Fruit fly (Drosophila melanogaster): ENCODE data around the gene Top3beta.
A peak's percentile ranks its signal among the peaks of the same experiment; 100 is the strongest.

Gene Top3beta

dm6 chrX:6287842-6288241, at the start of gene Top3beta, which contains the start of gene wuho:
TSS of gene Top3beta (minus strand) at chrX:6287990.
TSS of gene wuho (plus strand) at chrX:6288100.
- TF ChIP-seq CG17801 (GFP tag; optimal IDR thresholded peaks at IDR 0.05; ENCODE audit: partially characterized antibody), result peak; percentile 71

- no peak for TF ChIP-seq CG17801 (GFP tag; optimal IDR thresholded peaks at IDR 0.05; ENCODE audit: partially characterized antibody)
Observed at dm6 chrX:6334945-6335344, 47.2 kb upstream of the Top3beta start.

DNA sequence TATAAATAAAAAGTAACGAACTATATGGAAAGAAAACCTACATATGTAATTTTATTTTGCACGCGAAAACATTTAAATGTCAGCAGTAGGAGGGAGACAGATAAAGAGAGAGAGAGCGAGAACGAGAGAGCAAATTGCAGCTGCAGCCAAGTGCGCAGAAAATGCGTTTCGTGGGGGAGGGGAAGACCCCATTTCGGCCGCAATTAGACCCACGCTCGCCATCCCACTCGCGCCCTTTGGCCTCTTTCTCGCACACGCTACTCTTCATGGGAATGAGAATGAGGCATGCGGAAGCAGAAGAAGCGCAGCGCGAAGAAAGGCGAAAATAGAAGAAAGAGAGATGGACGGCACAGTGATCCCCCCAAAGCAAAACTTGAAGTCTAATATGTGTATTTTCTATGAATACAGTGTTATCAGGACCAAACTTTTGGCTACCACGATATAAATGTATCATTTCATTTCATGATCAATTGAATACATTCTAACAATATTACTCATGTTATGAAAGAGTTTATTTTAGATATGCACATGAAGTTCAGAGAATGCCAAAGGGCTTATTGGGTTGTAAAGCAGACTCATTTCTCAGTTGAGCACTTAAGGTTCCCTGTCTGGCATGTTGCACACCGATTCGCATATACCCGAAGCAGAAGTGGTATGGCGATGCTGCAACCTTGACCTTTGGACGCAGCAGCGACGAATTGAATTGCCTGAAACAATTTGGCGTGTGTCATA, 45.4 kb upstream of the Top3beta start:
- TF ChIP-seq CG17801 (GFP tag; optimal IDR thresholded peaks at IDR 0.05; ENCODE audit: partially characterized antibody), result no peak

DNA sequence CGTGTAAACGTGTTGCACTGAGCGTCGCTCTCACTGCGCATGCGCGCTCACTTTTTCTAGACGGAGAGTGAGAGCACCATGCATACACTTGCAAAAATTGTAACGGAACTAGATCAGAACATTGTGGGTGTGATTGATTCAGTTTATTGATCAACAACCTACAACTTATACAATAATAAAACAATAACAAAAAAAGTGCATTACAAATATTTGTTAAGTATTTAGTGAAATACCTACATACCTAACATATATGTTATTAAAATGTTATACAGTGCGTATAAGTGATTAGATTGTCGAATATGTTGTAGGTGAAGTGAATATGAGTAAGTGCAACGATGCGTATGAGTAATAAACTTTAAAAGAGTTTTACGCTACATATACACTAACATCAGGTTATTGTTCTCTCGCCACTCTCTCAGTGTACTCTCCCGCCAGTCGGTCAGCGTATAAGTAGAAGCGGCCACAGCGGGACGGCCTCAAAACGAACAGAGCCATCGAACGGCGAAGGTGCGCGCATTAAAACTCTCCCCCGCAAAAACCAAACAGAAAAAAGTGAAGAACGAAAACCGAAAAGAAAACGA, 42.7 kb upstream of the Top3beta start, which contains the start of gene CG42240:
TSS of gene CG42240 (plus strand) at position 474 of the 581 bp plus-strand sequence.
- TF ChIP-seq CG17801 (GFP tag; optimal IDR thresholded peaks at IDR 0.05; ENCODE audit: partially characterized antibody), result peak; percentile 83

DNA sequence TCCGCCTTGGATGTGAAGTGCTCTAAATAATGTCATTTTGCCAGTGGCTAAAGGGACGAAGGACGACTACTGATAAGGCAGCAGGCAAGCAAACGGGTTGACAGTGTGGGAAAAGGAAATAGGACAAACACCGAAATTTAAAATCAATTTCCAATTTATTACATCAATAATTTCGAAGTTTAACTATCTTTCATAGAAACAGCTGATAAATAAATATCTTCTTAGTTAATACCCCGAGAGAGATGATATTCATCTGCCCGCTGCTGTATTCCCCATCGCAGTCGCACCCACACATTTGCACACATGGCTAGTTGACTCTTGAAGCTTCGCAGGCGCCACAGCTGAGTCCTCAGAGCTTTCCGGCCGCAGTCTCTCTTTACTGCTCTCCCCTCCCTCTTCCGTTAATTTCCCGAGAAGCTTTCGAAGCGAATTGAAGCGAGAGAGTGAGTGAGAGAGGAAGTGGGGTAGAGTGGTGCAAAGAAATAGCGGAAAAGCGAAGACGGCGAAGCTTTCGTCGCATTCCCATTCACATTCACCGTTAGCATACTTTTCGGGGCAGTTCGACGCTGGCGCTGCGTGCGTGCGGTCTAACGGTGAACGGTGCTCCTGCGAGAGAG, 29.2 kb upstream of the Top3beta start:
- TF ChIP-seq CG17801 (GFP tag; optimal IDR thresholded peaks at IDR 0.05; ENCODE audit: partially characterized antibody), result no peak

DNA sequence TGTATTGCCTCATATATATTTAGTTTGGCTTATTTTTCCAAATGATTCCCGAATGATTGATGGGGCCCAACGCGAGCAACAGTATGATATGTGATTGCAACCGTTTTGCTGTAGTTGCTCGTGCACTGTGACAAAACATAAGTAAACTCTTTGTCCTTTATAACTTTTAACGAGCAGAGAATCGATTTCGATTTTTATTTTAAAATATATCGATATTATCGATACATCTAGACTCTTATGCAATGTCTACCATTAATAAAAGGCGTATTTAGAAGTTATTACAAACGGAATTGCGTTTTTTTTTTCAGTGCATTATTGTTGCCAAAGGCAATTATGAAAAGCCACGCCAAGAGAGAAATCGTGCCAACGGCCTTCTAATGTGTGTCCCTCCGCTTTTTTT, 27.8 kb upstream of the Top3beta start:
- TF ChIP-seq CG17801 (GFP tag; optimal IDR thresholded peaks at IDR 0.05; ENCODE audit: partially characterized antibody), result no peak

- TF ChIP-seq CG17801 (GFP tag; optimal IDR thresholded peaks at IDR 0.05; ENCODE audit: partially characterized antibody), result no peak
Observed at dm6 chrX:6311516-6311915, 23.7 kb upstream of the Top3beta start.

DNA sequence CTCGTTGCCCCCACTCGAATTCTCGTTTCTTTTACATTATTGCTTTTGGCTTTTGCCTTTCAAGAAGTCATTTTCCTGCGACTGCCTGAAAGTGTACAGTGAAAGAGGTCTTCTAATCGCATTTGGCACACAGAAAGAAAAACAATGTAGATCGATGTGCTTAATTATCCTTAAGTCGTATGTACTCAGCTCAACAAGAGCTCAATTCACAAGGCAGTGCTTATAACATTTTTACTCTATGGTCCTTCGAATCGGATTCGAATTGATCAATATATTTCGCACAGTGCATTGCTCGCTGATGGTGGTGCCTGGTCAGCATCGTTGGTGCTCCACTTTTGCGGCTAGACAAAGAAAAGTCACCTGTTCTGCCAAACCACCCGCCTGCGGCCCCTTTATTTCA, 22.6 kb upstream of the Top3beta start:
- no peak for TF ChIP-seq CG17801 (GFP tag; optimal IDR thresholded peaks at IDR 0.05; ENCODE audit: partially characterized antibody)

- no peak for TF ChIP-seq CG17801 (GFP tag; optimal IDR thresholded peaks at IDR 0.05; ENCODE audit: partially characterized antibody)
Observed at dm6 chrX:6308852-6309251, 21.1 kb upstream of the Top3beta start, which contains the start of gene CG15894. TSS of gene CG15894 (plus strand) at chrX:6309212.

- TF ChIP-seq CG17801 (GFP tag; optimal IDR thresholded peaks at IDR 0.05; ENCODE audit: partially characterized antibody), result no peak
Observed at dm6 chrX:6305317-6305716, 17.5 kb upstream of the Top3beta start.

DNA sequence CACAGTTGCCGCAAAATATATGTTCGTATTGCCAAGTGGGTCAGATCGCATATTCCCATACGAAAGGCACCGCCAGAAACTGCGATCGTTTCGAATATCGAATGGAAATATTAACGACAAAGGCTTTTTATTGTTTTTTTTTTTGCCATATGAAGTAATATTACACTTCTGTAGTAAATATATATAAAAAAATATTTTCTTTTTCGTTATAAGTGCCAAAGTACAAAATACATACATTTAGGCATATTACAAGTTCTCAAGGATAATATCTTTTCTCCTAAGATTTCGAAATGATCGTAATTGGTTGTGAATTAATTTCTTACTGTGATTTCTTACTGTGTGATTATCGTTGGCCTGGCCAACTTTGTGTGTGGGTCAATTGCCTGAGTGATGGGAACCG, 16.4 kb upstream of the Top3beta start:
- no peak for TF ChIP-seq CG17801 (GFP tag; optimal IDR thresholded peaks at IDR 0.05; ENCODE audit: partially characterized antibody)

DNA sequence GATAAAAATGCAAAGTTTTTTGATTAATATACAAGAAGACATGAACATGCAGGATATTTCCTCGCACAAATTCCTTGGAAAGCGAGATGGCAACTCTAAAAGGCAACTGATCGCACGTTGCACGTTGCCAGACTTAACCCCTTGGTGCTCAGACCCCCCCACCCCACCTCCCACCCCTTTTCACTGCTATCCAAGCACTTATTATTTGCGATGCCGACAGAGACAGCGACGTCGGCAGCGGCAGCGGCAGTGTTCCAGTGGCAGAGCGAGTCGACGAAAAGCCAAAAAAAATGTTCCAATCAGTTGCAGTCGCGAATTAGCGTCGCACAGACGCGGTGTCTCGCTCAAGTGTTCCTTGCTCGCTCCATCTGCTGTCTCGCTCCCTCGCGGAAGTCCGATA, 15.9 kb upstream of the Top3beta start, which contains the start of gene CG3823:
TSS of gene CG3823 (plus strand) at position 301 of the 400 bp plus-strand sequence.
- no peak for TF ChIP-seq CG17801 (GFP tag; optimal IDR thresholded peaks at IDR 0.05; ENCODE audit: partially characterized antibody)

DNA sequence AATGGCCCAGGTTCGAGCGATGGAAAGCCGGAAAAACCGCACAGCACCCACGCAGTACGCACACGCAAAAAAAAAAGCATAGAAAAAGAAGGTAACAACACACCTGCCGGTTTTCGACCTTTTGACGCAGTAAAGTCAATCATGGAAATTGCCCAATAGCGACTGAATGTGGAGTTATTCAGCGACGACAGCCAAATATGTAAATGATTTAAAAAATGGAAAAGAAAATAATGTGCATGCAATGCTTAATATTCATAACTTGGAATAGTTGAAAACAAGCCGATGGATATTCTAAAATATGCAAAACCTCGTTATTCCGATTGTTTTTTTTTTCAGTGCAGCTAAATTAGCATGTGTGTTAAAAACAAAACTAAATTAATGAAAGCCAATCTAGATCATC, 15.4 kb upstream of the Top3beta start:
- TF ChIP-seq CG17801 (GFP tag; optimal IDR thresholded peaks at IDR 0.05; ENCODE audit: partially characterized antibody), result no peak

DNA sequence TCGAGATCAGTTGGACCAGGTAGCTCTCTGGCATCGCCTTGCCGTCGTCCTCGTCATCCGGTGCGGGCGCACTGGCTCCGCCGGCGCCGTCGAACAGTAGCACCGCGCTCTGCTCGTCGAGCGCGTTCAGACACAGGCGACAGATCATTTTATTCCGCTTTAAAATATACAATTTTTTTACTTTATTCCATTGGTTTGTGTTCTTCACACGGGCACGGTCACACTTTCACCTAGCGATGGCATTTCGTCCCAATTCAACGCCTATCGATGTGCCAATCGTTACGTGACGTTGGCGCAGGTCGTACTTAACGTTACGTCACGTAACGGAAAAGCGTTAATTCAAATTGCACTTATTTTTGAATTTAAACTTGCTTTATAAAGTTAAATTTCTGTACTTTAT, 13.3 kb upstream of the Top3beta start, which contains the start of gene CG12219:
TSS of gene CG12219 (minus strand) at position 234 of the 400 bp plus-strand sequence.
- TF ChIP-seq CG17801 (GFP tag; optimal IDR thresholded peaks at IDR 0.05; ENCODE audit: partially characterized antibody), result peak; percentile 36

- TF ChIP-seq CG17801 (GFP tag; optimal IDR thresholded peaks at IDR 0.05; ENCODE audit: partially characterized antibody), result peak; percentile 66
Observed at dm6 chrX:6295129-6295539, 7.3 kb upstream of the Top3beta start, which contains the start of the genes CG15891 and CG3815. TSS of gene CG15891 (minus strand) at chrX:6295345. TSS of gene CG3815 (plus strand) at chrX:6295389.

DNA sequence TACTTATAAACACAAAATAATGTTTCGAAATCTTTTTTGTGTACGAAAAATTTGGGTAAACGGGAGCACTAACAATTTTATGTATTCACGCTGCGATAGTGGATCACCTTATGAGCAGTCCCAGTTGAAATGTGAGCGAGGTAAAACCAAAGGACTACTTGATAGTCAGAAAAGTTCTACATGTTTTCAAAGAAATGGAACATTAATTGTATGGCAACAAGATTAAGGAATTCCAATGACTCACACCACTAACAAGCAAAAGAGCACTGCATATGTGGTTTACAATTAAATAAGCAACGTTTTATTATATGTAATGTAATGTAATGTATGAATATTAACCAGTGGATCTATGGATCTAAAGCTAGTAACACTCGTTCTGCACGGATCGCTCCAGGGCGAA, 6.5 kb upstream of the Top3beta start, which contains the start of gene CG15892:
TSS of gene CG15892 (minus strand) at position 101 of the 400 bp plus-strand sequence.
- no peak for TF ChIP-seq CG17801 (GFP tag; optimal IDR thresholded peaks at IDR 0.05; ENCODE audit: partially characterized antibody)
